Worm (Caenorhabditis elegans) whole organism, late embryonic: ENCODE measurements around the gene Y43F8B.10.

Source experiments
- nhr-232 ChIP-seq: sonication (generic microtip); optimal IDR thresholded peaks from 2 replicates; lab custom pipeline; 2016; ENCODE audit warnings: missing genetic modification characterization, missing compliant biosample characterization
- pag-3 ChIP-seq: sonication (generic microtip); optimal IDR thresholded peaks from 2 replicates; lab custom pipeline; 2016; ENCODE audit warnings: missing compliant biosample characterization, missing genetic modification characterization, borderline replicate concordance
- tbx-7 ChIP-seq: sonication (generic microtip); optimal IDR thresholded peaks from 2 replicates; lab custom pipeline; 2016; ENCODE audit warnings: missing genotype, missing genetic modification characterization, missing compliant biosample characterization

- TF ChIP-seq nhr-232: no peak
- TF ChIP-seq pag-3: no peak
- TF ChIP-seq tbx-7 (tag; lab: Kevin White, UChicago): no peak
Measured at ce11 chrV:19485261-19485660, 11.0 kb downstream of the Y43F8B.10 start, which contains the start of gene Y43F8B.28.
